Worm (Caenorhabditis elegans) whole organism, L4 larva: ENCODE data around the gene F38B7.17.

Experiments
- R02D3.7 ChIP-seq: fragments of 150-350 bp; sonication (generic microtip); optimal IDR thresholded peaks from 3 replicates; lab custom pipeline; 2014; ENCODE audit warnings: missing biosample characterization, missing genetic modification characterization
- Y105C5A.15 ChIP-seq: fragments of 200-800 bp; sonication (Bioruptor generic); IDR thresholded peaks from 2 replicates; pipeline ENCODE4 v1.3.6; 2022; ENCODE audit warnings: missing genetic modification characterization, missing compliant biosample characterization
- ama-1 ChIP-seq: fragments of 150-350 bp; optimal IDR thresholded peaks from 2 replicates; lab custom pipeline; 2014; ENCODE audit warnings: inconsistent platforms, mixed read lengths
- ceh-82 ChIP-seq: sonication (generic microtip); optimal IDR thresholded peaks from 2 replicates; lab custom pipeline; 2017; ENCODE audit warnings: missing biosample characterization, missing genetic modification characterization
- fkh-10 ChIP-seq: fragments of 150-350 bp; optimal IDR thresholded peaks from 2 replicates; lab custom pipeline; 2014; ENCODE audit warnings: missing biosample characterization, missing genetic modification reagents, missing genetic modification characterization
- fos-1 ChIP-seq: fragments of 150-350 bp; optimal IDR thresholded peaks from 2 replicates; lab custom pipeline; 2014; ENCODE audit warnings: missing biosample characterization, missing genetic modification characterization
- lin-15B ChIP-seq: fragments of 150-350 bp; sonication (generic microtip); optimal IDR thresholded peaks from 3 replicates; lab custom pipeline; 2014; ENCODE audit warnings: missing biosample characterization, missing genetic modification characterization
- nhr-102 ChIP-seq: sonication (generic microtip); optimal IDR thresholded peaks from 2 replicates; lab custom pipeline; 2016; ENCODE audit warnings: mild to moderate bottlenecking, missing genetic modification characterization, moderate library complexity, missing compliant biosample characterization
- nhr-237 ChIP-seq: sonication (generic microtip); optimal IDR thresholded peaks from 2 replicates; lab custom pipeline; 2017; ENCODE audit warnings: missing biosample characterization, missing genetic modification characterization
- nhr-77 ChIP-seq: fragments of 150-350 bp; optimal IDR thresholded peaks from 2 replicates; lab custom pipeline; 2014; ENCODE audit warnings: missing biosample characterization, missing genetic modification characterization
- pqm-1 ChIP-seq: sonication (generic microtip); optimal IDR thresholded peaks from 2 replicates; lab custom pipeline; 2017; ENCODE audit warnings: missing biosample characterization, missing genetic modification characterization
- unc-130 ChIP-seq: sonication (generic microtip); optimal IDR thresholded peaks from 2 replicates; lab custom pipeline; 2016; ENCODE audit warnings: missing genetic modification reagents, missing genetic modification characterization, missing compliant biosample characterization
- zip-2 ChIP-seq: fragments of 150-350 bp; optimal IDR thresholded peaks from 2 replicates; lab custom pipeline; 2014; ENCODE audit warnings: missing biosample characterization, missing genetic modification characterization

- no peak for TF ChIP-seq ceh-82 (tag; lab: Kevin White, UChicago)
- no peak for TF ChIP-seq pqm-1 (tag; lab: Kevin White, UChicago)
- TF ChIP-seq nhr-77 (tag; lab: Kevin White, UChicago), result no peak
- no peak for TF ChIP-seq fkh-10 (GFP tag; lab: Kevin White, UChicago)
- no peak for TF ChIP-seq zip-2 (tag; lab: Kevin White, UChicago)
- TF ChIP-seq R02D3.7 (tag; lab: Kevin White, UChicago), result no peak
- no peak for TF ChIP-seq unc-130 (GFP tag; lab: Kevin White, UChicago)
- no peak for TF ChIP-seq Y105C5A.15
- no peak for TF ChIP-seq ama-1
- no peak for TF ChIP-seq nhr-102 (tag; lab: Kevin White, UChicago)
- TF ChIP-seq fos-1, result no peak
- TF ChIP-seq nhr-237 (tag; lab: Kevin White, UChicago), result no peak
- TF ChIP-seq lin-15B (tag; lab: Kevin White, UChicago), result no peak
These were observed 3.6 kb upstream of the F38B7.17 start, which contains the start of gene srx-85 for ce11 chrV:11552379-11552778.
